Worm (Caenorhabditis elegans) whole organism, mixed stage, embryonic: ENCODE results near the gene Y73B6BL.37.

Source experiments
- ham-2 ChIP-seq: fragments of 200-800 bp; sonication (Bioruptor generic); optimal IDR thresholded peaks from 2 replicates; lab custom pipeline; 2018; ENCODE audit warnings: mild to moderate bottlenecking, missing genetic modification characterization, missing compliant biosample characterization
- nhr-237 ChIP-seq: fragments of 150-350 bp; optimal IDR thresholded peaks from 2 replicates; lab custom pipeline; 2014; ENCODE audit warnings: missing biosample characterization, missing genetic modification characterization
- snpc-4 ChIP-seq: fragments of 150-350 bp; optimal IDR thresholded peaks from 2 replicates; lab custom pipeline; 2014; ENCODE audit warnings: missing biosample characterization, missing genetic modification characterization
- unc-62 ChIP-seq: fragments of 150-350 bp; optimal IDR thresholded peaks from 2 replicates; lab custom pipeline; 2014; ENCODE audit warnings: missing biosample characterization, missing genetic modification reagents, missing genetic modification characterization
- ztf-11 ChIP-seq: fragments of 150-350 bp; optimal IDR thresholded peaks from 2 replicates; lab custom pipeline; 2014; ENCODE audit warnings: missing biosample characterization, missing genetic modification characterization

- TF ChIP-seq ham-2 (GFP tag; lab: Kevin White, UChicago) (no peak), nhr-237 (tag; lab: Kevin White, UChicago) (no peak), snpc-4 (tag; lab: Kevin White, UChicago) (no peak), ztf-11 (tag; lab: Kevin White, UChicago) (no peak), unc-62 (GFP tag; lab: Kevin White, UChicago) (no peak)
Observed at ce11 chrIV:6480978-6481377, 6.2 kb upstream of the Y73B6BL.37 start.
